Worm (Caenorhabditis elegans): Measurements from ENCODE around the gene cnd-1.

- TF ChIP-seq ama-1 (optimal IDR thresholded peaks at IDR 0.05) (no peak), ceh-48 (tag; optimal IDR thresholded peaks at IDR 0.05) (no peak), unc-55 (GFP tag; optimal IDR thresholded peaks at IDR 0.05) (no peak), ceh-9 (tag; optimal IDR thresholded peaks at IDR 0.05) (no peak), nfya-1 (tag; optimal IDR thresholded peaks at IDR 0.05) (no peak), madf-2 (tag; optimal IDR thresholded peaks at IDR 0.05) (no peak), ceh-22 (tag; optimal IDR thresholded peaks at IDR 0.05) (no peak)
These were observed 26.9 kb downstream of the cnd-1 start, which contains the start of gene cutl-19 for ce11 chrIII:5217511-5217910.

Data from whole organism, late embryonic.